Worm (Caenorhabditis elegans): ENCODE results near the gene F39C12.1.

F39C12.1 gene

DNA sequence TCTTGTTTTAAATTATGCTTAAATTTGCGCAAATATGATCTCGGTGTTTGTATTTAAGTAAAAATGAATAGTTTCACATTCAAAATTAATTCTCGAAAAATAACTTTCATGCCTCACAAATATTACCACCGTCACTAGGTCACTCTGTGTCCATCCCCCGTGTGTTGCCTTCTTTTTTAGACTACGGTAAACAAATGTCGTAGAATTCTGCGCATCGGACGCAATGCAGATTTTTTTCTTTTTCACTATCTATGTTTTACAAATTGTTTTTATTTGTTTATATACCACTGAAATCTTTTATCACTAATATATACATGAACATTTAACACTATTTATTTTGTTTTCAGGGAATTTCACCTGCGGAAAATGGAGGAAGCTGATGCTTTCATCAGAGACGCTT, 34.7 kb downstream of the F39C12.1 start, which contains the start of gene R08E3.3:
TSS of gene R08E3.3 (plus strand) at position 342 of the 400 bp plus-strand sequence.
- TF ChIP-seq lsy-2 (tag; optimal IDR thresholded peaks at IDR 0.05) (peak; percentile 95), unc-120 (tag; optimal IDR thresholded peaks at IDR 0.05; ENCODE audit: poor library complexity, severe bottlenecking) (no peak), ces-1 (GFP tag; optimal IDR thresholded peaks at IDR 0.05) (peak; percentile 15)

DNA sequence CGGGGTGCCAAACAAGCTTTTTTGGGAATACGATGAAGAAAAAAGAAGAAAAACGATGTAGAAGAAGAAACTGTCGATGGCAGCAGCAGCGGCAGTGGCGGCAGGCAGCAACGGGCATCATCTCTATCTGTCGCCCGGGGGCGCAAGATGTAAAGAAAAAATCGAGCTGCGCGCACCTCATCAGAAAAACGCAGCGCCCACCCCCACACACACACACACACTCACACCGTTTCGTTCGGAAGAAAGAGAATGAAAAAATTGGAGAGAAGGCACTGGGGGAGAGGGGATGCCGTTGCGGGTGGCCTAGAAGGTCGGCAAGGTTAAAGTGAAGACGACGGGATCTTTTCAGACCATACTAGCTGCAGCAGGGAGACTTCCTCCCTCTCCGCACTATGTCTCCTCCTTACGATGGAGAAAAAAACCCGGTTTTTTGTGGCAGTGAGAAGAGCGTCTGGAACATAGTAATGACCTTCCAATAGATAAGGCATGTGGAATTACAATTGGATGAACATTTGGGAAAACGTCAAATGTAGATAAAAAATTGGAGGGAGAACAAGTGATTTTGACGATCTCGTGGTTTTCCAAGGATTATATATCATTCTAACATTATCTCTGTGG, 39.8 kb downstream of the F39C12.1 start:
- TF ChIP-seq ces-1 (GFP tag; optimal IDR thresholded peaks at IDR 0.05) = no peak
- peak; percentile 0 for TF ChIP-seq mls-2 (tag; optimal IDR thresholded peaks at IDR 0.05)

DNA sequence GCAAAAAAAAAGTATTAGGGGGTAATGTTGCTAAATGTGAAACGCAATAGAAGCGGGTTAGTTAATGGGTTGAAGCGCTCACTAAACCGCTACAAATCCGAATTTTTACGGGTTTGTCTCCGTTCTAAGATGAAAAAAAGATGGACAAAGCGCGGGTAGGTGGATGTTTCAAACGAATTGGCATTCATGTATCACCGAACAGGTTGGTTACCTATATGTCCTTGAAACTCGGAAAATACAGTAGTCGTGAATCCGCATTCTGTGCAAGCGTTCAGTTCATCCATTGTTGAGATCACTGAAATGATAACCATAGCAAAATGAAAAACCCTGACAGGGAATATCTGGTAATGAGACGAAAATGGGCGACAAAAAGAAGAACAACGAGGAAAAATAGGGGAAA, 41.8 kb downstream of the F39C12.1 start, which contains the start of gene ztf-16:
TSS of gene ztf-16 (minus strand) at position 299 of the 400 bp plus-strand sequence.
- TF ChIP-seq unc-120 (tag; optimal IDR thresholded peaks at IDR 0.05; ENCODE audit: poor library complexity, severe bottlenecking) (no peak), sem-2 (GFP tag; optimal IDR thresholded peaks at IDR 0.05) (no peak), mls-2 (tag; optimal IDR thresholded peaks at IDR 0.05) (no peak), unc-39 (tag; optimal IDR thresholded peaks at IDR 0.05) (no peak), nhr-12 (tag; optimal IDR thresholded peaks at IDR 0.05) (no peak), lsy-2 (tag; optimal IDR thresholded peaks at IDR 0.05) (no peak), mab-5 (tag; optimal IDR thresholded peaks at IDR 0.05) (no peak), hlh-1 (tag; optimal IDR thresholded peaks at IDR 0.05) (no peak), ham-2 (GFP tag; optimal IDR thresholded peaks at IDR 0.05) (no peak), ceh-43 (GFP tag; optimal IDR thresholded peaks at IDR 0.05) (no peak), nhr-28 (tag; optimal IDR thresholded peaks at IDR 0.05) (no peak), nhr-2 (tag; optimal IDR thresholded peaks at IDR 0.05) (no peak), elt-3 (tag; optimal IDR thresholded peaks at IDR 0.05) (no peak), blmp-1 (tag; optimal IDR thresholded peaks at IDR 0.05) (no peak), elt-1 (tag; optimal IDR thresholded peaks at IDR 0.05; ENCODE audit: borderline replicate concordance, insufficient read depth) (no peak), ces-1 (GFP tag; optimal IDR thresholded peaks at IDR 0.05) (no peak), pha-4 (tag; optimal IDR thresholded peaks at IDR 0.05) (no peak), bed-3 (GFP tag; optimal IDR thresholded peaks at IDR 0.05) (no peak), flh-1 (GFP tag; optimal IDR thresholded peaks at IDR 0.05) (no peak)

DNA sequence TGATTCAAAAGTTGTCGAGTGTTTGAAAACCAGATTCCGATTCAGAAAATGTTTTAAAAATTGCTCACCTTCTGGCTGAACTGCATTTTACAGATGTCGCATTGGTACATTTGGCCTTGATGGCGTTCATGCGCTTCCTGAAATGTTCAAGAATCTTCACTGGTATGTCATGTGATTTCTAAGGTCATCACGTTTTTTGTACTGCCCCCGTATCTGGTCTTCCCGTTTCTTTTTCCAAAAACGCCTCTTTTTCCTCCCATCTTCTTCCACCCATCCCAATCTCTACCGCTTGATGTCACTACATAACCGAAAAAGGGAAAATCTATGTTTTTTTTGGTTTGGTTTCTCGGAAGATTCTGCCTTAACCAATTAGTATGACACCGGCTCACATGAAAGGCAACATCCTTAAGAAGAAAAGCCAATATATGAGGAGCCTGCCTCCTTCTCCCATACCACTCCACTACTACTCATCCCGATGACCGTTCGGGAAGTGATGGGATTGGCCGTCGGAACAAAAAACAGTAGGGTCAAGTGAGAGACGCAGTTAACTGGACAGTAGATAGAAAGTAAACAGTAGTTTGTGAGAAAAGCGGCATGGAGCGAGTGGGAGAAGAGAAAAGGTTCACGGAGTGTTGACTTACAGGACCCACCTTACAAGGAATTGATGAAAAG, 43.1 kb downstream of the F39C12.1 start:
- TF ChIP-seq mls-2 (tag; optimal IDR thresholded peaks at IDR 0.05) (no peak), lin-13 (tag; optimal IDR thresholded peaks at IDR 0.05) (no peak), nhr-76 (tag; optimal IDR thresholded peaks at IDR 0.05) (no peak), M03D4.4 (tag; optimal IDR thresholded peaks at IDR 0.05) (no peak), nhr-237 (tag; optimal IDR thresholded peaks at IDR 0.05) (no peak), bed-3 (GFP tag; optimal IDR thresholded peaks at IDR 0.05) (no peak), nhr-2 (tag; optimal IDR thresholded peaks at IDR 0.05) (peak; percentile 62), pha-4 (tag; optimal IDR thresholded peaks at IDR 0.05) (peak; percentile 23)

DNA sequence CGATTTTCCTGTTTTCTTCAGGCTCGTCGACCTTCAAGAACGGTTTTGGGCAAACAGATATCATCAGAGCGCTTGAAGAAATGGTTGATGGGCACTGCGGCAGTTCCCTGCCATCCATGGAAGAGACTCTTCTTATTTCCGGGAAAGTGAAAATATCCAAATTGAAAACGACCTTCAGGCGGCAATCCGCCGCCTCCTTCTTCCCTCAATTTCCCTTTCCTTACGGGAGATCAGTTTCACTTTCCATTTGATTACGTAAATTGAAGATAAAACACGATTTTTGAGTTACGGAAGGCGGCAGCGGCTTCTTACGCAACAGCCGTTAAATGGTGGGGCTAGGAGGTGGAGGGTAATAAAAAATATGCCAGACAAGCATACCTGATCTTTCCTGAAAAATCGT, 43.8 kb downstream of the F39C12.1 start:
- TF ChIP-seq ceh-83 (GFP tag; optimal IDR thresholded peaks at IDR 0.05) (no peak), lin-13 (tag; optimal IDR thresholded peaks at IDR 0.05) (no peak), mab-5 (tag; optimal IDR thresholded peaks at IDR 0.05) (no peak), unc-62 (GFP tag; optimal IDR thresholded peaks at IDR 0.05) (peak; percentile 24), elt-1 (tag; optimal IDR thresholded peaks at IDR 0.05; ENCODE audit: borderline replicate concordance, insufficient read depth) (peak; percentile 44), bed-3 (GFP tag; optimal IDR thresholded peaks at IDR 0.05) (no peak), ham-2 (GFP tag; optimal IDR thresholded peaks at IDR 0.05) (peak; percentile 89), drap-1 (GFP tag; optimal IDR thresholded peaks at IDR 0.05) (no peak), nhr-76 (tag; optimal IDR thresholded peaks at IDR 0.05) (no peak), cnd-1 (tag; optimal IDR thresholded peaks at IDR 0.05) (no peak), snpc-4 (tag; optimal IDR thresholded peaks at IDR 0.05) (no peak), lin-32 (GFP tag; optimal IDR thresholded peaks at IDR 0.05) (no peak), ceh-43 (GFP tag; optimal IDR thresholded peaks at IDR 0.05) (no peak), elt-3 (tag; optimal IDR thresholded peaks at IDR 0.05) (peak; percentile 74), blmp-1 (tag; optimal IDR thresholded peaks at IDR 0.05) (peak; percentile 97), sem-2 (GFP tag; optimal IDR thresholded peaks at IDR 0.05) (no peak), M03D4.4 (tag; optimal IDR thresholded peaks at IDR 0.05) (no peak), ces-1 (GFP tag; optimal IDR thresholded peaks at IDR 0.05) (no peak), unc-120 (tag; optimal IDR thresholded peaks at IDR 0.05; ENCODE audit: poor library complexity, severe bottlenecking) (no peak), nhr-28 (tag; optimal IDR thresholded peaks at IDR 0.05) (no peak), zip-8 (tag; optimal IDR thresholded peaks at IDR 0.05) (no peak), mls-2 (tag; optimal IDR thresholded peaks at IDR 0.05) (no peak), nhr-12 (tag; optimal IDR thresholded peaks at IDR 0.05) (no peak), nhr-2 (tag; optimal IDR thresholded peaks at IDR 0.05) (no peak), sptf-1 (tag; optimal IDR thresholded peaks at IDR 0.05) (no peak)
